Fruit fly (Drosophila melanogaster) whole organism, embryonic: ENCODE results near the gene bys.

Experiments used
- Atf6 ChIP-seq: fragments of 200-800 bp; sonication (Bioruptor generic); IDR thresholded peaks from 2 replicates; pipeline ENCODE4 v1.3.6; 2022; ENCODE audit warnings: missing biosample characterization, missing genetic modification characterization
- Bgb ChIP-seq: fragments of 200-800 bp; sonication (Bioruptor generic); IDR thresholded peaks from 2 replicates; pipeline ENCODE4 v1.3.6; 2022; ENCODE audit warnings: missing biosample characterization, missing genetic modification characterization; ENCODE audit not compliant: partially characterized antibody
- CG10267 ChIP-seq: fragments of 200-800 bp; sonication (Bioruptor generic); optimal IDR thresholded peaks from 2 replicates; lab custom pipeline; 2018; ENCODE audit warnings: missing biosample characterization, mild to moderate bottlenecking, missing genetic modification characterization, moderate library complexity
- CG10366 ChIP-seq: fragments of 200-800 bp; sonication (Bioruptor generic); IDR thresholded peaks from 2 replicates; pipeline ENCODE4 v1.3.6; 2022; ENCODE audit warnings: missing biosample characterization, missing genetic modification characterization
- CG11247 ChIP-seq: fragments of 200-800 bp; sonication (Bioruptor generic); IDR thresholded peaks from 2 replicates; pipeline ENCODE4 v1.3.6; 2022; ENCODE audit warnings: missing biosample characterization, missing genetic modification characterization
- CG12236 ChIP-seq: fragments of 200-800 bp; sonication (Bioruptor generic); optimal IDR thresholded peaks from 2 replicates; lab custom pipeline; 2016; ENCODE audit warnings: missing biosample characterization, missing genetic modification characterization
- CG12299 ChIP-seq: fragments of 200-800 bp; sonication (Bioruptor generic); optimal IDR thresholded peaks from 2 replicates; lab custom pipeline; 2018; ENCODE audit warnings: missing biosample characterization, mild to moderate bottlenecking, missing genetic modification characterization
- CG13296 ChIP-seq: fragments of 200-800 bp; sonication (Bioruptor generic); optimal IDR thresholded peaks from 3 replicates; lab custom pipeline; 2018; ENCODE audit warnings: missing biosample characterization, mild to moderate bottlenecking, missing genetic modification characterization
- CG16813 ChIP-seq: fragments of 200-800 bp; sonication (Bioruptor generic); IDR thresholded peaks from 3 replicates; pipeline ENCODE4 v1.3.6; 2022; ENCODE audit warnings: missing biosample characterization, missing genetic modification characterization; ENCODE audit not compliant: partially characterized antibody
- CG17912 ChIP-seq: fragments of 200-800 bp; sonication (Bioruptor generic); optimal IDR thresholded peaks from 2 replicates; lab custom pipeline; 2018; ENCODE audit warnings: missing biosample characterization, mild to moderate bottlenecking, missing genetic modification characterization
- CG1792 ChIP-seq: fragments of 200-800 bp; sonication (Bioruptor generic); optimal IDR thresholded peaks from 2 replicates; lab custom pipeline; 2016; ENCODE audit warnings: missing biosample characterization, missing genetic modification characterization
- CG43689 ChIP-seq: fragments of 200-800 bp; sonication (Bioruptor generic); IDR thresholded peaks from 2 replicates; pipeline ENCODE4 v1.3.6; 2022; ENCODE audit warnings: missing biosample characterization, missing genetic modification characterization
- CG4404 ChIP-seq: fragments of 200-800 bp; sonication (Bioruptor generic); IDR thresholded peaks from 2 replicates; pipeline ENCODE4 v1.3.6; 2022; ENCODE audit warnings: missing biosample characterization, missing genetic modification characterization
- CG6765 ChIP-seq: fragments of 200-800 bp; sonication (Bioruptor generic); optimal IDR thresholded peaks from 3 replicates; lab custom pipeline; 2017; ENCODE audit warnings: missing biosample characterization, mild to moderate bottlenecking, missing genetic modification characterization
- CG7556 ChIP-seq: fragments of 200-800 bp; sonication (Bioruptor generic); optimal IDR thresholded peaks from 2 replicates; lab custom pipeline; 2017; ENCODE audit warnings: missing biosample characterization, mild to moderate bottlenecking, missing genetic modification characterization
- CHES-1-like ChIP-seq: fragments of 200-800 bp; sonication (Bioruptor generic); optimal IDR thresholded peaks from 2 replicates; lab custom pipeline; 2016; ENCODE audit warnings: missing biosample characterization, missing genetic modification characterization
- CoRest ChIP-seq: fragments of 200-800 bp; sonication (Bioruptor generic); optimal IDR thresholded peaks from 3 replicates; lab custom pipeline; 2018; ENCODE audit warnings: missing biosample characterization, mild to moderate bottlenecking, missing genetic modification characterization, moderate library complexity
- Deaf1 ChIP-seq: fragments of 200-800 bp; optimal IDR thresholded peaks from 3 replicates; lab custom pipeline; 2019; ENCODE audit warnings: missing biosample characterization, mild to moderate bottlenecking, missing genetic modification characterization, moderate library complexity
- Dfd ChIP-seq, 2 experiments: fragments of >200 bp; optimal IDR thresholded peaks; 2 replicates each; lab custom pipeline; 2017; ENCODE audit warnings: missing biosample characterization in 2 of 2, missing genetic modification characterization in 2 of 2
- Doc2 ChIP-seq: fragments of 200-800 bp; sonication (Bioruptor generic); IDR thresholded peaks from 2 replicates; pipeline ENCODE4 v1.3.6; 2022; ENCODE audit warnings: missing biosample characterization, missing genetic modification characterization
- Ets65A ChIP-seq: fragments of 200-800 bp; sonication (Bioruptor generic); peaks from one replicate; lab custom pipeline; 2016; ENCODE audit warnings: missing biosample characterization, missing genetic modification characterization
- HLH4C ChIP-seq: fragments of 200-800 bp; sonication (Bioruptor generic); IDR thresholded peaks from 3 replicates; pipeline ENCODE4 v1.3.6; 2022; ENCODE audit warnings: missing biosample characterization, missing genetic modification characterization; ENCODE audit not compliant: partially characterized antibody
- HLH54F ChIP-seq: fragments of 200-800 bp; sonication (Bioruptor generic); optimal IDR thresholded peaks from 3 replicates; lab custom pipeline; 2016; ENCODE audit warnings: missing biosample characterization, missing genetic modification characterization
- Hr78 ChIP-seq, 2 experiments: fragments of 200-800 bp in 1 of 2; fragments of >200 bp in 1 of 2; sonication (Bioruptor generic) in 1 of 2; optimal IDR thresholded peaks; 2 replicates each; lab custom pipeline; 2017 to 2019; ENCODE audit warnings: missing biosample characterization in 2 of 2, missing genetic modification characterization in 2 of 2, mild to moderate bottlenecking in 1 of 2, moderate library complexity in 1 of 2
- Kr ChIP-seq: fragments of 200-800 bp; sonication (Bioruptor generic); optimal IDR thresholded peaks from 2 replicates; lab custom pipeline; 2017; ENCODE audit warnings: missing biosample characterization, mild to moderate bottlenecking, missing genetic modification characterization
- Lpt ChIP-seq: fragments of >200 bp; optimal IDR thresholded peaks from 2 replicates; lab custom pipeline; 2018; ENCODE audit warnings: missing biosample characterization, missing genetic modification characterization
- MTF-1 ChIP-seq: fragments of 200-800 bp; sonication (Bioruptor generic); optimal IDR thresholded peaks from 2 replicates; lab custom pipeline; 2018; ENCODE audit warnings: missing biosample characterization, mild to moderate bottlenecking, missing genetic modification characterization, borderline replicate concordance
- Max ChIP-seq: fragments of 200-800 bp; sonication (Bioruptor generic); optimal IDR thresholded peaks from 2 replicates; lab custom pipeline; 2016; ENCODE audit warnings: missing biosample characterization, mild to moderate bottlenecking, missing genetic modification characterization
- Med ChIP-seq: fragments of 200-800 bp; sonication (Bioruptor generic); peaks from one replicate; lab custom pipeline; 2016; ENCODE audit warnings: missing biosample characterization, missing genetic modification characterization, mild to moderate bottlenecking, inconsistent platforms, moderate library complexity
- Mes4 ChIP-seq: fragments of 200-800 bp; sonication (Bioruptor generic); optimal IDR thresholded peaks from 2 replicates; lab custom pipeline; 2016; ENCODE audit warnings: missing biosample characterization, missing genetic modification characterization
- NFAT ChIP-seq: fragments of 200-800 bp; sonication (Bioruptor generic); IDR thresholded peaks from 2 replicates; pipeline ENCODE4 v1.3.6; 2022; ENCODE audit warnings: missing biosample characterization, missing genetic modification characterization
- Nf-YA ChIP-seq: fragments of 200-800 bp; sonication (Bioruptor generic); IDR thresholded peaks from 2 replicates; pipeline ENCODE4 v1.3.6; 2022; ENCODE audit warnings: missing biosample characterization, missing genetic modification characterization
- Nf-YC ChIP-seq: fragments of 200-800 bp; optimal IDR thresholded peaks from 3 replicates; lab custom pipeline; 2019; ENCODE audit warnings: missing biosample characterization, mild to moderate bottlenecking, missing genetic modification characterization, moderate library complexity
- Sry-β ChIP-seq: fragments of 200-800 bp; sonication (Bioruptor generic); optimal IDR thresholded peaks from 2 replicates; lab custom pipeline; 2018; ENCODE audit warnings: missing biosample characterization, mild to moderate bottlenecking, missing genetic modification characterization, moderate library complexity
- ab ChIP-seq: fragments of 200-800 bp; sonication (Bioruptor generic); optimal IDR thresholded peaks from 2 replicates; lab custom pipeline; 2016; ENCODE audit warnings: missing biosample characterization, missing genetic modification characterization
- cas ChIP-seq: fragments of 200-800 bp; sonication (Bioruptor generic); IDR thresholded peaks from 2 replicates; pipeline ENCODE4 v1.3.6; 2022; ENCODE audit warnings: missing biosample characterization, missing genetic modification characterization
- crc ChIP-seq: fragments of 200-800 bp; sonication (Bioruptor generic); optimal IDR thresholded peaks from 2 replicates; lab custom pipeline; 2016; ENCODE audit warnings: missing biosample characterization, missing genetic modification characterization
- eyg ChIP-seq: fragments of 200-800 bp; sonication (Bioruptor generic); optimal IDR thresholded peaks from 3 replicates; lab custom pipeline; 2016; ENCODE audit warnings: missing biosample characterization, missing genetic modification characterization
- h ChIP-seq: fragments of >200 bp; optimal IDR thresholded peaks from 2 replicates; lab custom pipeline; 2017
- ham ChIP-seq: fragments of 200-800 bp; sonication (Bioruptor generic); IDR thresholded peaks from 2 replicates; pipeline ENCODE4 v1.3.6; 2022; ENCODE audit warnings: missing biosample characterization, missing genetic modification characterization
- lmd ChIP-seq: fragments of 200-800 bp; sonication (Bioruptor generic); IDR thresholded peaks from 2 replicates; pipeline ENCODE4 v1.3.6; 2022; ENCODE audit warnings: missing biosample characterization, missing genetic modification characterization
- shn ChIP-seq: fragments of 200-800 bp; sonication (Bioruptor generic); optimal IDR thresholded peaks from 3 replicates; lab custom pipeline; 2016; ENCODE audit warnings: missing biosample characterization, missing genetic modification characterization
- slbo ChIP-seq: fragments of 200-800 bp; sonication (Bioruptor generic); IDR thresholded peaks from 2 replicates; pipeline ENCODE4 v1.3.6; 2022; ENCODE audit warnings: missing biosample characterization, missing genetic modification characterization
- slou ChIP-seq: fragments of 200-800 bp; sonication (Bioruptor generic); optimal IDR thresholded peaks from 3 replicates; lab custom pipeline; 2016; ENCODE audit warnings: missing biosample characterization, missing genetic modification characterization
- ssp ChIP-seq: fragments of 200-800 bp; sonication (Bioruptor generic); IDR thresholded peaks from 2 replicates; pipeline ENCODE4 v1.3.6; 2022; ENCODE audit warnings: missing biosample characterization, missing genetic modification characterization
- tap ChIP-seq: fragments of 200-800 bp; optimal IDR thresholded peaks from 3 replicates; lab custom pipeline; 2019; ENCODE audit warnings: missing biosample characterization, mild to moderate bottlenecking, missing genetic modification characterization, moderate library complexity
- tgo ChIP-seq: fragments of 200-800 bp; sonication (Bioruptor generic); IDR thresholded peaks from 3 replicates; pipeline ENCODE4 v1.3.6; 2022; ENCODE audit warnings: missing biosample characterization, missing genetic modification characterization
- tin ChIP-seq: fragments of 200-800 bp; sonication (Bioruptor generic); optimal IDR thresholded peaks from 3 replicates; lab custom pipeline; 2016; ENCODE audit warnings: missing biosample characterization, missing genetic modification characterization
- tio ChIP-seq: fragments of 200-800 bp; sonication (Bioruptor generic); optimal IDR thresholded peaks from 2 replicates; lab custom pipeline; 2017; ENCODE audit warnings: missing biosample characterization, missing genetic modification characterization, inconsistent platforms
- vvl ChIP-seq: fragments of 200-800 bp; sonication (Bioruptor generic); IDR thresholded peaks from 2 replicates; pipeline ENCODE4 v1.3.6; 2022; ENCODE audit warnings: missing biosample characterization, missing genetic modification characterization
- wek ChIP-seq: fragments of 200-800 bp; sonication (Bioruptor generic); optimal IDR thresholded peaks from 3 replicates; lab custom pipeline; 2018; ENCODE audit warnings: missing biosample characterization, mild to moderate bottlenecking, missing genetic modification characterization, moderate library complexity
- zfh1 ChIP-seq: fragments of 200-800 bp; sonication (Bioruptor generic); IDR thresholded peaks from 3 replicates; pipeline ENCODE4 v1.3.6; 2022; ENCODE audit warnings: missing biosample characterization, missing genetic modification characterization

bys gene

dm6 chrX:7934679-7935078 lies 33.0 kb downstream of the bys start, which contains the start of gene RpS14b (continued):
- no peak for TF ChIP-seq CG4404 (GFP tag; lab: Robert Waterston, UW)
- no peak; the same call in 1 of the 2 replicates for TF ChIP-seq lmd (GFP tag; lab: Robert Waterston, UW)
- TF ChIP-seq vvl (GFP tag; lab: Robert Waterston, UW), result peak; percentile 79
- no peak for TF ChIP-seq Nf-YA (GFP tag; lab: Robert Waterston, UW)
- peak; percentile 77 for TF ChIP-seq CHES-1-like (GFP tag; lab: Kevin White, UChicago)
- TF ChIP-seq zfh1, result peak; percentile 73
- TF ChIP-seq eyg (GFP tag; lab: Kevin White, UChicago), result peak; percentile 29
- peak; percentile 80 for TF ChIP-seq Mes4
- TF ChIP-seq CG12299 (tag; lab: Kevin White, UChicago), result peak; percentile 38
- TF ChIP-seq Ets65A (GFP tag; lab: Kevin White, UChicago), result peak; percentile 86
- peak; percentile 45 for TF ChIP-seq CoRest (tag; lab: Kevin White, UChicago)
- TF ChIP-seq CG10267 (tag; lab: Kevin White, UChicago), result peak; percentile 40
- TF ChIP-seq Doc2, result no peak
- peak; percentile 64 for TF ChIP-seq Atf6 (GFP tag; lab: Robert Waterston, UW)
- peak; percentile 45 for TF ChIP-seq tin
- TF ChIP-seq ssp (GFP tag; lab: Robert Waterston, UW), result peak; percentile 58
- TF ChIP-seq Max (GFP tag; lab: Kevin White, UChicago), result peak; percentile 51
- peak; percentile 56; the same call in 2 of the 3 replicates for TF ChIP-seq tgo (GFP tag; lab: Robert Waterston, UW)
- no peak for TF ChIP-seq CG12236 (GFP tag; lab: Kevin White, UChicago)
- TF ChIP-seq Nf-YC (tag; lab: Kevin White, UChicago), result peak; percentile 69
- no peak for TF ChIP-seq Kr (GFP tag; lab: Kevin White, UChicago)
- TF ChIP-seq Lpt (GFP tag; lab: Kevin White, UChicago), result no peak
- peak; percentile 72 for TF ChIP-seq HLH4C (GFP tag; lab: Robert Waterston, UW)
- TF ChIP-seq CG11247 (GFP tag; lab: Robert Waterston, UW), result peak; percentile 73
- TF ChIP-seq HLH54F (GFP tag; lab: Kevin White, UChicago), result peak; percentile 45
- no peak for TF ChIP-seq h (lab: Kevin White, UChicago)
- TF ChIP-seq CG17912 (GFP tag; lab: Kevin White, UChicago), result peak; percentile 62
- TF ChIP-seq CG16813 (GFP tag; lab: Robert Waterston, UW), result peak; percentile 78
- peak; percentile 81 for TF ChIP-seq CG13296 (GFP tag; lab: Kevin White, UChicago)
- TF ChIP-seq MTF-1, result peak; percentile 65
- no peak for TF ChIP-seq Hr78 (GFP tag; optimal IDR thresholded peaks at IDR 0.05; lab: Kevin White, UChicago)
- peak; percentile 75 for TF ChIP-seq CG6765 (GFP tag; lab: Kevin White, UChicago)
- TF ChIP-seq wek (GFP tag; lab: Kevin White, UChicago), result peak; percentile 24
- TF ChIP-seq shn (GFP tag; lab: Kevin White, UChicago), result peak; percentile 40
- no peak for TF ChIP-seq tio (GFP tag; lab: Kevin White, UChicago)
- peak; percentile 39 for TF ChIP-seq slou (GFP tag; lab: Kevin White, UChicago)
- TF ChIP-seq Med, result peak; percentile 96
- TF ChIP-seq Sry-β (GFP tag; lab: Kevin White, UChicago), result no peak
- peak; percentile 69 for TF ChIP-seq Bgb
- peak; percentile 3 for TF ChIP-seq ab (GFP tag; lab: Kevin White, UChicago)
- peak; percentile 35 for TF ChIP-seq crc (GFP tag; lab: Kevin White, UChicago)
- TF ChIP-seq slbo (GFP tag; lab: Robert Waterston, UW), result peak; percentile 75
- TF ChIP-seq Dfd (GFP tag; optimal IDR thresholded peaks at IDR 0.05; lab: Kevin White, UChicago), result no peak
- TF ChIP-seq tap (tag; lab: Kevin White, UChicago), result no peak
- TF ChIP-seq CG1792 (GFP tag; lab: Kevin White, UChicago), result peak; percentile 50
- no peak; the same call in 1 of the 2 replicates for TF ChIP-seq cas (GFP tag; lab: Robert Waterston, UW)
- TF ChIP-seq CG43689 (GFP tag; lab: Robert Waterston, UW), result peak; percentile 8; the same call in 1 of the 2 replicates
- TF ChIP-seq CG10366 (GFP tag; lab: Robert Waterston, UW), result peak; percentile 58
- TF ChIP-seq Deaf1 (tag; lab: Kevin White, UChicago), result peak; percentile 7
- TF ChIP-seq CG7556 (GFP tag; lab: Kevin White, UChicago), result no peak
- no peak; the same call in 1 of the 2 replicates for TF ChIP-seq ham
- peak; percentile 82 for TF ChIP-seq NFAT (GFP tag; lab: Robert Waterston, UW)
